Fruit fly (Drosophila melanogaster) whole organism, pupa: ENCODE data around the gene NPFR.

Experiments used
- CG10348 ChIP-seq: fragments of 200-800 bp; sonication (Bioruptor generic); IDR thresholded peaks from 2 replicates; pipeline ENCODE4 v1.3.6; 2022; ENCODE audit warnings: missing biosample characterization, missing genetic modification characterization
- Snoo ChIP-seq: fragments of 200-800 bp; sonication (Bioruptor generic); optimal IDR thresholded peaks from 3 replicates; lab custom pipeline; 2017; ENCODE audit warnings: missing biosample characterization, mild to moderate bottlenecking, missing genetic modification characterization, inconsistent platforms

DNA sequence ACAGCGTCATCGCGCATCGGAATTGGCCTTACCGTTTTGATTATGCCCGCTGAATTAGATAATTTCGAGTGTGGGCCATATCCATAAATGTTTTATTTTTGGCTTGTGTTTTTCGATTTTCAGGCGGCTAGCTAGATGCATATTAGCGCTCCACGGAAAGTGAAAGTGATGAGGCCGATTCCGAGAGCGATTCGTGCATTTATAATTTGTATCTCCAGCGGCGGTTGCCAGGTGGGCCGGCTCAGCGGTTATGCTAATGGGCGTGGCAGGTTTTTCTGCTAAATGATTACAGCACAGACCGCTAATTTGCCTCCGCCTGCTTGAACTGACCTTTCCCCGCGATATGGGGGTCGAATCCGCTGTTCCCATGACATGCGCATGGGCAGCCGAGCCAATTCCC, 57.9 kb downstream of the NPFR start:
- no peak for TF ChIP-seq Snoo
- no peak for TF ChIP-seq CG10348 (GFP tag; lab: Robert Waterston, UW)
